Worm (Caenorhabditis elegans) whole organism, mixed stage, embryonic: Measurements from ENCODE around the gene fbxa-90.

ENCODE experiments used
- blmp-1 ChIP-seq: fragments of 150-350 bp; optimal IDR thresholded peaks from 2 replicates; lab custom pipeline; 2014; ENCODE audit warnings: missing biosample characterization, missing genetic modification characterization
- ceh-43 ChIP-seq: fragments of 200-800 bp; sonication (Bioruptor generic); optimal IDR thresholded peaks from 2 replicates; lab custom pipeline; 2018; ENCODE audit warnings: mild to moderate bottlenecking, missing genetic modification characterization, moderate library complexity, missing compliant biosample characterization
- lin-13 ChIP-seq: fragments of 150-350 bp; optimal IDR thresholded peaks from 2 replicates; lab custom pipeline; 2014; ENCODE audit warnings: missing biosample characterization, missing genetic modification characterization
- nhr-2 ChIP-seq: fragments of 150-350 bp; optimal IDR thresholded peaks from 2 replicates; lab custom pipeline; 2014; ENCODE audit warnings: missing biosample characterization, missing genetic modification characterization
- pha-4 ChIP-seq: fragments of 150-350 bp; optimal IDR thresholded peaks from 2 replicates; lab custom pipeline; 2018; ENCODE audit warnings: missing biosample characterization, missing genetic modification reagents, missing genetic modification characterization
- snpc-4 ChIP-seq: fragments of 150-350 bp; optimal IDR thresholded peaks from 2 replicates; lab custom pipeline; 2014; ENCODE audit warnings: missing biosample characterization, missing genetic modification characterization
- unc-62 ChIP-seq: fragments of 150-350 bp; optimal IDR thresholded peaks from 2 replicates; lab custom pipeline; 2014; ENCODE audit warnings: missing biosample characterization, missing genetic modification reagents, missing genetic modification characterization
- ztf-11 ChIP-seq: fragments of 150-350 bp; optimal IDR thresholded peaks from 2 replicates; lab custom pipeline; 2014; ENCODE audit warnings: missing biosample characterization, missing genetic modification characterization

DNA sequence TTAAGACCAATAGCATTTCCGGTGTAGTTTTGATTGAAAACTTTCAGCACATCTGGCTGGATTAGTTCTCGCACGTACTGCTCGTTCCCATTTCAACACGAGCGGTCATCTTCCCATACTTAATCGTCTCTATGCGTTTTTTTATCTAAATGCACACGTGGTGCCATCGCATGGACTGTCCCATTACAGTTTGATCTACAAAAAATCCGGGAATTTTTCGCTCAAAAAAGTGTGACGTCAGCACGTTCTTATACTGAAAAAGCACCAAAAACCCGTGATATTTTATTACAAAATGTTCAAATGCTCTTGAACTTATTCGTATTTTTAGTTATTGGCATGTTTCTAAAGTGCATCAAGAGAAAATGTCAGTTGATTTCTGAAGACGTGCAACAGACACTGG lies 44.7 kb upstream of the fbxa-90 start, which contains the start of gene Y102A5C.4:
- no peak for TF ChIP-seq pha-4 (tag; lab: Kevin White, UChicago)
- TF ChIP-seq lin-13 (tag; lab: Kevin White, UChicago): no peak
- TF ChIP-seq ztf-11 (tag; lab: Kevin White, UChicago): no peak
- TF ChIP-seq nhr-2 (tag; lab: Kevin White, UChicago): no peak
- TF ChIP-seq snpc-4 (tag; lab: Kevin White, UChicago): no peak
- TF ChIP-seq ceh-43 (GFP tag; lab: Kevin White, UChicago): no peak
- no peak for TF ChIP-seq unc-62
- no peak for TF ChIP-seq blmp-1 (tag; lab: Kevin White, UChicago)
